Worm (Caenorhabditis elegans): ENCODE measurements around the gene lelo-1.

- TF ChIP-seq ztf-11 (tag; optimal IDR thresholded peaks at IDR 0.05) (no peak), nhr-77 (tag; optimal IDR thresholded peaks at IDR 0.05) (no peak), fkh-2 (tag; optimal IDR thresholded peaks at IDR 0.05) (no peak), mdl-1 (tag; optimal IDR thresholded peaks at IDR 0.05) (no peak), elt-3 (tag; optimal IDR thresholded peaks at IDR 0.05) (no peak), ceh-16 (tag; optimal IDR thresholded peaks at IDR 0.05) (no peak), pqm-1 (tag; optimal IDR thresholded peaks at IDR 0.05) (no peak), zag-1 (tag; optimal IDR thresholded peaks at IDR 0.05) (no peak), fos-1 (tag; optimal IDR thresholded peaks at IDR 0.05) (no peak), nhr-12 (tag; optimal IDR thresholded peaks at IDR 0.05) (no peak), lin-15B (tag; optimal IDR thresholded peaks at IDR 0.05) (no peak)
Observed at ce11 chrII:6292527-6292926, 46.4 kb downstream of the lelo-1 start, which contains the start of gene nyn-3.

Measured in whole organism, L3 larva.